Worm (Caenorhabditis elegans): ENCODE data around the gene F40A3.1.

DNA sequence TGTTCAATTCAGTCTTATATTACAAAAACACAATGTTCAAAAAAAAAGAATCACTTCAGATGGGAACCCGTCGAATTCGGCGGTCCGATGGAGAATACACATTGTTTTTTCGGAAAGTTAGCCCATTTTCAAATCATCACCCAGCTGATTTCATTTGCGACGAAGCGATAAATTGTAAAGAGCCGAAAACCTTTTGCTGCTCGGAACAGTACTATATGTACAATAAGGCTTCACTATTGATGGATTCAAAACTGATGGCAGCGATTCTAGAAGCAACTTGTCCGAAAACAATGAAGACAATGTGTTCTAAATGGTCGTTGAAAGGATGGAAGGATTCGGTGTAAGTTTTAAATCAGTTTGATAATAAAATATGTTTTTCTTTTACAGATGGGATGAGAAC lies 33.4 kb upstream of the F40A3.1 start, which contains the start of gene C37C3.1:
- TF ChIP-seq jun-1 (tag; optimal IDR thresholded peaks at IDR 0.05) (no peak), ztf-11 (tag; optimal IDR thresholded peaks at IDR 0.05) (no peak), nhr-23 (tag; optimal IDR thresholded peaks at IDR 0.05) (peak; percentile 35), R02D3.7 (tag; optimal IDR thresholded peaks at IDR 0.05) (no peak), skn-1 (tag; optimal IDR thresholded peaks at IDR 0.05) (no peak), hmg-11 (tag; optimal IDR thresholded peaks at IDR 0.05) (no peak), egl-27 (tag; optimal IDR thresholded peaks at IDR 0.05) (no peak), nfya-1 (tag; optimal IDR thresholded peaks at IDR 0.05; ENCODE audit: insufficient read depth) (no peak), pqm-1 (tag; optimal IDR thresholded peaks at IDR 0.05) (no peak), lin-39 (tag; optimal IDR thresholded peaks at IDR 0.05) (no peak), nhr-237 (tag; optimal IDR thresholded peaks at IDR 0.05) (no peak)
